Worm (Caenorhabditis elegans): ENCODE measurements around the gene pqn-27.

pqn-27 gene

DNA sequence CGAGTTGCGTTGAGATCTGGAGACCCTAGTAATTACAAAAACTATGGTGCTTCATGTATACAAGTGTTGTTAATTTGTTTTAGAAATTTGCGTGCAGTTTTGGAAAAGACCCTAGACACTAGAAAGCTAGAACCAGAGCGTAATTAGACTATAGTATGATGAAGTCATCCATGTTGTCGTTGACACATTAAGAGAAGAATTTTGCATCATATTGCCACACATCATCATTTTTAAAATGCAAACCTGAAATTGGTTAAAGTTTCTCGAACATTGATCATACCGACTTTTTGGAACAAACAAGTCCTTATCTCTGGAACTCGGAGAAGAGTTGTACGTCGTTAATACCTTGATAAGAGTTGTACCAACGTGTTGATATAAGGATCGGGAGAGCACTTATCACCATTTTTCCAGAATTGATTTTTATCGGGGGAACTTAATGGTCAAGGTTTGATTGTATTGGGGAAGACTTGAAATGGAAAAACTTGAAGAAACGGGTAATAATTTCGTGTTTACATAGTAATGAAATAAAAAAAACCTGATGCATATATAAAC lies 7.5 kb upstream of the pqn-27 start:
- no peak for TF ChIP-seq R02D3.7 (tag; optimal IDR thresholded peaks at IDR 0.05)
- peak; percentile 69 for TF ChIP-seq crh-2 (tag; optimal IDR thresholded peaks at IDR 0.05)
- TF ChIP-seq sma-9 (GFP tag; optimal IDR thresholded peaks at IDR 0.05): peak; percentile 92
- TF ChIP-seq sma-9 (tag; optimal IDR thresholded peaks at IDR 0.05): no peak
- TF ChIP-seq ZK546.5 (tag; optimal IDR thresholded peaks at IDR 0.05): no peak
- peak; percentile 86 for TF ChIP-seq fos-1 (tag; optimal IDR thresholded peaks at IDR 0.05)
- TF ChIP-seq nhr-129 (tag; optimal IDR thresholded peaks at IDR 0.05): peak; percentile 54
- TF ChIP-seq F13H6.1 (tag; optimal IDR thresholded peaks at IDR 0.05): peak; percentile 18
- peak; percentile 32 for TF ChIP-seq sma-3 (GFP tag; optimal IDR thresholded peaks at IDR 0.05)

DNA sequence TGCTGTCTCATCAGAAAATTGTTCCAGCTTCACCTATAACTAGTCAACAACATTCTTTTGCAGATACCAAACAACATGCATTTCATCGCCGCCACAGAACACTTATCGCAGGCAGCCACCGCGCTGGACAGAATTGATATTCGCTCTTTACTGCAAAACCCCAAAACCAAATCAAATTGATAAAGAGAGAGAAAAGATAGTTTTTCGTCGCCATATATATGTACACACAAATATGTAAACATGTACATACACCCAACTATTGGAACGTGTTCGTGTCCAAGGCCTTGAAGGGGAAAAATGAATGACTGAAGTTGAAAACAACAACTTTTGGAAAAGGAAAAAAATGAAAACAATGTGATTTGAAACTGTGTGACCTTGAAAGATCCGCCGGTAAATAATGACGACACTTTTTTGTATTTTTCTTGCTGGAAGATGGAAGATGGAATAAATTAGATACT lies 5.0 kb upstream of the pqn-27 start:
- peak; percentile 83 for TF ChIP-seq nhr-25 (tag; optimal IDR thresholded peaks at IDR 0.05)
- no peak for TF ChIP-seq sem-4 (tag; optimal IDR thresholded peaks at IDR 0.05)
- TF ChIP-seq fos-1 (tag; optimal IDR thresholded peaks at IDR 0.05): peak; percentile 35
- TF ChIP-seq blmp-1 (tag; optimal IDR thresholded peaks at IDR 0.05; ENCODE audit: insufficient read depth): peak; percentile 1
- TF ChIP-seq nhr-129 (tag; optimal IDR thresholded peaks at IDR 0.05): peak; percentile 30
- TF ChIP-seq sma-3 (GFP tag; optimal IDR thresholded peaks at IDR 0.05): peak; percentile 47
- TF ChIP-seq crh-2 (tag; optimal IDR thresholded peaks at IDR 0.05): peak; percentile 35
- no peak for TF ChIP-seq unc-62 (GFP tag; optimal IDR thresholded peaks at IDR 0.05)

DNA sequence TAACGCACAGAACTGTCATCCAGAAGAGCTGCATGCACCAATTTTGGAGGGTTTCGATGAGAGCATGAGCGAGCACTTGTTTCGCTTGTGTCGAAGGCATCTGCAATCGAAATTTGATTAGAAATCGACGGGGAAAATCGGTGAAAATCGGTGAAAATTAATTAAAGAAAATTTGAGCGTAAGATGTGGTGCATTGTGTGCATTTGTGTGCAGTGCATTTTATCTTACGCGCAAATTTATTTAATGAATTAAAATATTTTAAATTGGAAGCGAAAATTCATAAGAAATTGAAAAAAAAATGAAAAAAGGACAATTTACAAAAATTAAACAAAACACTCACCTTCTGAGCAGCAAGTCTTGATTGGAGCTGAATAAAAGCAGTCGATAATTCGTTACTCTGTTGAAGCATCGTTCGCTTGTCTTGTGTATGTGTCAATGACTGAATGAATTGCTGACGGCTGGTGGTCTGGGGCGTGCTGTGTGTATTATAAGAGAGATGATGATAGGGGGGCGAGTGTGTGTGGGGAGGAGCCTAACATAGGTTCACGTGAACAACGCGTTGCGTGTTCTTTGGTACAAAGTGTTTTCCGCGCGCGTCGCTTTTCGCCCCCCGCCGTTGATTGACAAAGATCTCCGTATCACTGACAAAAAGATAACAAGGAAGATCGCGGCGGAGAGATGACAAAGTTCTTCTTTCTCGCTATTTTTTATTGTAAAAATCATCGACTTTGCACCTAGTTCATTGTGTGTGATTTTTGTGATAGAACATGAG lies 1.3 kb upstream of the pqn-27 start:
- peak; percentile 95 for TF ChIP-seq ama-1 (optimal IDR thresholded peaks at IDR 0.05)
- peak; percentile 97 for TF ChIP-seq nhr-21 (tag; optimal IDR thresholded peaks at IDR 0.05)
- TF ChIP-seq unc-62 (GFP tag; optimal IDR thresholded peaks at IDR 0.05): no peak
- TF ChIP-seq skn-1 (tag; optimal IDR thresholded peaks at IDR 0.05): peak; percentile 17
- peak; percentile 53 for TF ChIP-seq C34F6.9 (tag; optimal IDR thresholded peaks at IDR 0.05)
- no peak for TF ChIP-seq mab-5 (tag; optimal IDR thresholded peaks at IDR 0.05)
- no peak for TF ChIP-seq nhr-12 (tag; optimal IDR thresholded peaks at IDR 0.05)
- no peak for TF ChIP-seq zag-1 (tag; optimal IDR thresholded peaks at IDR 0.05)
- peak in 1 of 2 experiments; percentile 42 for TF ChIP-seq lsy-2 (tag; optimal IDR thresholded peaks at IDR 0.05)
- TF ChIP-seq nhr-10 (tag; optimal IDR thresholded peaks at IDR 0.05): peak; percentile 35
- TF ChIP-seq nhr-237 (tag; optimal IDR thresholded peaks at IDR 0.05): no peak
- no peak for TF ChIP-seq ztf-11 (tag; optimal IDR thresholded peaks at IDR 0.05)
- peak; percentile 79 for TF ChIP-seq nhr-129 (tag; optimal IDR thresholded peaks at IDR 0.05)
- TF ChIP-seq ztf-4 (tag; optimal IDR thresholded peaks at IDR 0.05): peak; percentile 86
- peak; percentile 62 for TF ChIP-seq gmeb-1 (tag; optimal IDR thresholded peaks at IDR 0.05)
- no peak for TF ChIP-seq elt-3 (tag; optimal IDR thresholded peaks at IDR 0.05)
- TF ChIP-seq unc-55 (GFP tag; optimal IDR thresholded peaks at IDR 0.05): no peak
- TF ChIP-seq blmp-1 (tag; optimal IDR thresholded peaks at IDR 0.05; ENCODE audit: insufficient read depth): peak; percentile 71
- no peak for TF ChIP-seq ceh-82 (tag; optimal IDR thresholded peaks at IDR 0.05)
- peak; percentile 85 for TF ChIP-seq nhr-25 (tag; optimal IDR thresholded peaks at IDR 0.05)
- TF ChIP-seq snpc-4 (tag; optimal IDR thresholded peaks at IDR 0.05): peak; percentile 11
- TF ChIP-seq sma-9 (GFP tag; optimal IDR thresholded peaks at IDR 0.05): peak; percentile 98
- TF ChIP-seq sma-9 (tag; optimal IDR thresholded peaks at IDR 0.05): no peak
- TF ChIP-seq fos-1 (tag; optimal IDR thresholded peaks at IDR 0.05): peak; percentile 77
- TF ChIP-seq crh-2 (tag; optimal IDR thresholded peaks at IDR 0.05): peak; percentile 70
- TF ChIP-seq F13H6.1 (tag; optimal IDR thresholded peaks at IDR 0.05): peak; percentile 92
- TF ChIP-seq ztf-1 (GFP tag; conservative IDR thresholded peaks at IDR 0.05): no peak
- no peak for TF ChIP-seq aly-2 (tag; optimal IDR thresholded peaks at IDR 0.05)
- peak; percentile 40 for TF ChIP-seq lin-11 (tag; optimal IDR thresholded peaks at IDR 0.05)
- TF ChIP-seq lin-13 (GFP tag; optimal IDR thresholded peaks at IDR 0.05): peak; percentile 31
- TF ChIP-seq sem-4 (tag; optimal IDR thresholded peaks at IDR 0.05): peak; percentile 68
- peak; percentile 81 for TF ChIP-seq Y55F3AM.14 (GFP tag; optimal IDR thresholded peaks at IDR 0.05)
- peak; percentile 85 for TF ChIP-seq sma-3 (GFP tag; optimal IDR thresholded peaks at IDR 0.05)
- TF ChIP-seq egl-27 (tag; optimal IDR thresholded peaks at IDR 0.05): peak; percentile 87
- peak; percentile 9 to 40 for TF ChIP-seq mdl-1 (tag; optimal IDR thresholded peaks at IDR 0.05)
- peak; percentile 71 for TF ChIP-seq nhr-6 (tag; optimal IDR thresholded peaks at IDR 0.05)
- no peak for TF ChIP-seq peb-1 (tag; optimal IDR thresholded peaks at IDR 0.05)

Data from whole organism, L2 larva.